Fruit fly (Drosophila melanogaster) whole organism, wandering third instar larva: Measurements from ENCODE around the gene CG2926.

Experiments
- CG9705 ChIP-seq: fragments of 200-800 bp; sonication (Bioruptor generic); optimal IDR thresholded peaks from 2 replicates; lab custom pipeline; 2018; ENCODE audit warnings: missing biosample characterization, mild to moderate bottlenecking, missing genetic modification characterization
- Dif ChIP-seq: fragments of 200-275, 200-300 bp; sonication (Bioruptor generic); optimal IDR thresholded peaks from 2 replicates; lab custom pipeline; 2018; ENCODE audit warnings: missing biosample characterization, missing genetic modification characterization; ENCODE audit not compliant: partially characterized antibody
- Hnf4 ChIP-seq: fragments of 200-800 bp; sonication (Bioruptor generic); optimal IDR thresholded peaks from 2 replicates; lab custom pipeline; 2016; ENCODE audit warnings: missing biosample characterization, mild to moderate bottlenecking, missing genetic modification characterization
- Hr78 ChIP-seq: fragments of >200 bp; optimal IDR thresholded peaks from 2 replicates; lab custom pipeline; 2017; ENCODE audit warnings: missing biosample characterization, missing genetic modification characterization
- Mio ChIP-seq: sonication (Bioruptor generic); optimal IDR thresholded peaks from 2 replicates; lab custom pipeline; 2016; ENCODE audit warnings: missing biosample characterization, missing genetic modification characterization
- OdsH ChIP-seq: fragments of 200-800 bp; sonication (Bioruptor generic); optimal IDR thresholded peaks from 2 replicates; lab custom pipeline; 2016; ENCODE audit warnings: missing biosample characterization, mild to moderate bottlenecking, missing genetic modification characterization
- foxo ChIP-seq, 2 experiments: fragments of 200-800 bp; sonication (Bioruptor generic); optimal IDR thresholded peaks; 2 replicates in 1 of 2; 3 replicates in 1 of 2; lab custom pipeline; 2016 to 2017; ENCODE audit warnings: missing biosample characterization in 2 of 2, missing genetic modification characterization in 2 of 2
- h ChIP-seq: fragments of 200-800 bp; sonication (Bioruptor generic); optimal IDR thresholded peaks from 3 replicates; lab custom pipeline; 2016; ENCODE audit warnings: missing biosample characterization, mild to moderate bottlenecking, missing genetic modification characterization
- lola ChIP-seq: fragments of >200 bp; optimal IDR thresholded peaks from 2 replicates; lab custom pipeline; 2017; ENCODE audit warnings: missing biosample characterization, missing genetic modification characterization
- pan ChIP-seq: fragments of >200 bp; optimal IDR thresholded peaks from 2 replicates; lab custom pipeline; 2017
- tai ChIP-seq: sonication (Bioruptor generic); optimal IDR thresholded peaks from 2 replicates; lab custom pipeline; 2016; ENCODE audit warnings: missing biosample characterization, missing genetic modification characterization
- usp ChIP-seq: fragments of >200 bp; optimal IDR thresholded peaks from 2 replicates; lab custom pipeline; 2017; ENCODE audit warnings: missing biosample characterization, missing genetic modification characterization

DNA sequence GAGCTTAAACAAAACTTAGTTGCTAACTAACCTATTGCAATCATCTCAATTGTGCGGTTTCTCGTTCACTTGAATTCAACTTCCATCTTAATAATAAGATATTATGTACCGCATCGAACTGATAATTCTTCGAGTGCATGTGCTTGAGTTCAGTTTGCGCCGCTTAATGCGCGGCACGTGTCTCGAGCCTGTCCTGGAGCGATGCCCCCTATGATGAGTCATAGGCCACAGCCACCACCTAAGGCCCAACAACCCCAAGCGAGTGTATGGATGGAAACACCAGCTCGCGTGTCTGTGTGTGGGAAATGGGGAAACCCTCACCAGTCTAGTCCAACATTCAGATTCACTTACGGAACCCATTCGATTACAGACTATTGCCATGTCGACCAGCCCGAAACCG is 14.3 kb downstream of the CG2926 start:
- no peak for TF ChIP-seq usp (GFP tag; lab: Kevin White, UChicago)
- TF ChIP-seq foxo (GFP tag; optimal IDR thresholded peaks at IDR 0.05; lab: Kevin White, UChicago): no peak
- TF ChIP-seq h: no peak
- TF ChIP-seq lola (GFP tag; lab: Kevin White, UChicago): no peak
- no peak for TF ChIP-seq CG9705 (GFP tag; lab: Kevin White, UChicago)
- no peak for TF ChIP-seq Dif (GFP tag; lab: Kevin White, UChicago)
- TF ChIP-seq tai (GFP tag; lab: Kevin White, UChicago): no peak
- TF ChIP-seq Hnf4 (GFP tag; lab: Kevin White, UChicago): no peak
- TF ChIP-seq OdsH (GFP tag; lab: Kevin White, UChicago): no peak
- TF ChIP-seq Hr78 (GFP tag; lab: Kevin White, UChicago): no peak
- TF ChIP-seq Mio: no peak
- TF ChIP-seq pan (lab: Kevin White, UChicago): no peak
